Worm (Caenorhabditis elegans) whole organism, late embryonic: ENCODE results near the gene mtss-1.
A peak's percentile ranks its signal among the peaks of the same experiment; 100 is the strongest.

Experiments used
- C08G9.2 ChIP-seq: sonication (generic microtip); optimal IDR thresholded peaks from 2 replicates; lab custom pipeline; 2016; ENCODE audit warnings: mild to moderate bottlenecking, missing genetic modification characterization, moderate library complexity, missing compliant biosample characterization
- C38D4.7 ChIP-seq: fragments of 200-800 bp; sonication (Bioruptor generic); optimal IDR thresholded peaks from 2 replicates; lab custom pipeline; 2018; ENCODE audit warnings: mild to moderate bottlenecking, missing genetic modification characterization, moderate library complexity, missing compliant biosample characterization
- F13H6.1 ChIP-seq: sonication (generic microtip); optimal IDR thresholded peaks from 2 replicates; lab custom pipeline; 2016; ENCODE audit warnings: missing genetic modification characterization, missing compliant biosample characterization
- K02D7.2 ChIP-seq: sonication (generic microtip); optimal IDR thresholded peaks from 2 replicates; lab custom pipeline; 2017; ENCODE audit warnings: mild to moderate bottlenecking, missing genetic modification characterization, missing compliant biosample characterization
- T23F11.4 ChIP-seq: fragments of 200-800 bp; sonication (Bioruptor generic); optimal IDR thresholded peaks from 2 replicates; lab custom pipeline; 2018; ENCODE audit warnings: mild to moderate bottlenecking, missing genetic modification characterization, missing compliant biosample characterization
- Y22D7AL.16 ChIP-seq: sonication (generic microtip); optimal IDR thresholded peaks from 2 replicates; lab custom pipeline; 2016; ENCODE audit warnings: missing genetic modification characterization, missing compliant biosample characterization
- ahr-1 ChIP-seq: sonication (generic microtip); optimal IDR thresholded peaks from 2 replicates; lab custom pipeline; 2016; ENCODE audit warnings: missing genetic modification characterization, missing compliant biosample characterization
- ama-1 ChIP-seq: fragments of 150-350 bp; optimal IDR thresholded peaks from 2 replicates; lab custom pipeline; 2014
- ceh-14 ChIP-seq: sonication (generic microtip); optimal IDR thresholded peaks from 2 replicates; lab custom pipeline; 2016; ENCODE audit warnings: missing genotype, missing genetic modification characterization, missing compliant biosample characterization
- ceh-18 ChIP-seq: sonication (generic microtip); optimal IDR thresholded peaks from 2 replicates; lab custom pipeline; 2016; ENCODE audit warnings: missing genetic modification characterization, missing compliant biosample characterization
- ceh-19 ChIP-seq: fragments of 200-800 bp; sonication (Bioruptor generic); optimal IDR thresholded peaks from 2 replicates; lab custom pipeline; 2018; ENCODE audit warnings: mild to moderate bottlenecking, missing genetic modification characterization, missing compliant biosample characterization
- ceh-22 ChIP-seq: sonication (generic microtip); optimal IDR thresholded peaks from 2 replicates; lab custom pipeline; 2017; ENCODE audit warnings: missing biosample characterization, missing genetic modification characterization
- ceh-24 ChIP-seq: sonication (generic microtip); optimal IDR thresholded peaks from 2 replicates; lab custom pipeline; 2016; ENCODE audit warnings: mild to moderate bottlenecking, missing genetic modification characterization, missing compliant biosample characterization
- elt-2 ChIP-seq: sonication (generic microtip); optimal IDR thresholded peaks from 2 replicates; lab custom pipeline; 2016; ENCODE audit warnings: missing genetic modification reagents, missing genetic modification characterization, missing compliant biosample characterization
- elt-4 ChIP-seq: sonication (generic microtip); optimal IDR thresholded peaks from 2 replicates; lab custom pipeline; 2016; ENCODE audit warnings: missing genetic modification characterization, missing compliant biosample characterization
- ets-4 ChIP-seq: sonication (generic microtip); optimal IDR thresholded peaks from 2 replicates; lab custom pipeline; 2016; ENCODE audit warnings: missing genetic modification characterization, missing compliant biosample characterization
- hlh-15 ChIP-seq: sonication (generic microtip); optimal IDR thresholded peaks from 2 replicates; lab custom pipeline; 2016; ENCODE audit warnings: missing genetic modification characterization, missing compliant biosample characterization
- hlh-6 ChIP-seq: sonication (generic microtip); optimal IDR thresholded peaks from 2 replicates; lab custom pipeline; 2016; ENCODE audit warnings: missing genotype, missing genetic modification characterization, missing compliant biosample characterization
- hlh-8 ChIP-seq: sonication (generic microtip); optimal IDR thresholded peaks from 2 replicates; lab custom pipeline; 2016; ENCODE audit warnings: missing genotype, missing genetic modification characterization, missing compliant biosample characterization
- lim-6 ChIP-seq: sonication (generic microtip); optimal IDR thresholded peaks from 2 replicates; lab custom pipeline; 2016; ENCODE audit warnings: missing genetic modification characterization, missing compliant biosample characterization
- lin-11 ChIP-seq: fragments of 200-800 bp; sonication (Bioruptor generic); optimal IDR thresholded peaks from 2 replicates; lab custom pipeline; 2018; ENCODE audit warnings: mild to moderate bottlenecking, missing genetic modification characterization, missing compliant biosample characterization
- madf-2 ChIP-seq: sonication (generic microtip); optimal IDR thresholded peaks from 2 replicates; lab custom pipeline; 2017; ENCODE audit warnings: missing genetic modification characterization, missing compliant biosample characterization
- nhr-11 ChIP-seq: fragments of 150-350 bp; optimal IDR thresholded peaks from 2 replicates; lab custom pipeline; 2014; ENCODE audit warnings: missing biosample characterization, missing genetic modification characterization
- pat-9 ChIP-seq: fragments of 200-800 bp; sonication (Bioruptor generic); optimal IDR thresholded peaks from 2 replicates; lab custom pipeline; 2018; ENCODE audit warnings: mild to moderate bottlenecking, missing genetic modification characterization, moderate library complexity, missing compliant biosample characterization
- pax-1 ChIP-seq: fragments of 150-350 bp; optimal IDR thresholded peaks from 2 replicates; lab custom pipeline; 2014; ENCODE audit warnings: missing biosample characterization, missing genetic modification characterization
- pha-2 ChIP-seq: sonication (generic microtip); optimal IDR thresholded peaks from 2 replicates; lab custom pipeline; 2017; ENCODE audit warnings: mild to moderate bottlenecking, missing genetic modification characterization, missing compliant biosample characterization
- pha-4 ChIP-seq: fragments of 150-350 bp; optimal IDR thresholded peaks from 2 replicates; lab custom pipeline; 2018; ENCODE audit warnings: missing biosample characterization, missing genetic modification reagents, missing genetic modification characterization
- pqm-1 ChIP-seq: sonication (generic microtip); optimal IDR thresholded peaks from 2 replicates; lab custom pipeline; 2016; ENCODE audit warnings: missing genetic modification characterization, missing compliant biosample characterization
- pros-1 ChIP-seq: fragments of 150-350 bp; optimal IDR thresholded peaks from 2 replicates; lab custom pipeline; 2014; ENCODE audit warnings: missing biosample characterization, missing genetic modification reagents, missing genetic modification characterization
- ref-2 ChIP-seq: sonication (generic microtip); optimal IDR thresholded peaks from 2 replicates; lab custom pipeline; 2016; ENCODE audit warnings: missing genetic modification characterization, missing compliant biosample characterization
- sdc-2 ChIP-seq: sonication (generic microtip); optimal IDR thresholded peaks from 2 replicates; lab custom pipeline; 2016; ENCODE audit warnings: missing genotype, missing genetic modification characterization, missing compliant biosample characterization
- sox-2 ChIP-seq: fragments of 200-800 bp; sonication (Bioruptor generic); IDR thresholded peaks from 2 replicates; pipeline ENCODE4 v1.3.6; 2022; ENCODE audit warnings: missing genetic modification reagents, missing genetic modification characterization, missing compliant biosample characterization
- sox-4 ChIP-seq: sonication (generic microtip); optimal IDR thresholded peaks from 2 replicates; lab custom pipeline; 2017; ENCODE audit warnings: mild to moderate bottlenecking, missing genetic modification characterization, inconsistent platforms, missing compliant biosample characterization
- syd-9 ChIP-seq: sonication (generic microtip); optimal IDR thresholded peaks from 2 replicates; lab custom pipeline; 2016; ENCODE audit warnings: mild to moderate bottlenecking, missing genetic modification characterization, moderate library complexity, missing compliant biosample characterization
- tbx-2 ChIP-seq: sonication (generic microtip); optimal IDR thresholded peaks from 2 replicates; lab custom pipeline; 2016; ENCODE audit warnings: missing genetic modification characterization, missing compliant biosample characterization
- tbx-7 ChIP-seq: sonication (generic microtip); optimal IDR thresholded peaks from 2 replicates; lab custom pipeline; 2016; ENCODE audit warnings: missing genotype, missing genetic modification characterization, missing compliant biosample characterization
- ttx-3 ChIP-seq: sonication (generic microtip); optimal IDR thresholded peaks from 2 replicates; lab custom pipeline; 2016; ENCODE audit warnings: missing genetic modification reagents, missing genetic modification characterization, missing compliant biosample characterization
- unc-3 ChIP-seq, 2 experiments: fragments of 200-800 bp in 1 of 2; sonication (Bioruptor generic) in 1 of 2; sonication (generic microtip) in 1 of 2; conservative IDR thresholded peaks in 1 of 2; optimal IDR thresholded peaks in 1 of 2; 2 replicates each; pipeline versions ENCODE4 v1.3.6 to Lab custom; 2016 to 2022; ENCODE audit warnings: missing compliant biosample characterization in 2 of 2, missing genetic modification characterization in 2 of 2, missing genetic modification reagents in 1 of 2
- unc-55 ChIP-seq: sonication (generic microtip); optimal IDR thresholded peaks from 2 replicates; lab custom pipeline; 2017; ENCODE audit warnings: missing biosample characterization, missing genetic modification reagents, missing genetic modification characterization

Gene mtss-1

DNA sequence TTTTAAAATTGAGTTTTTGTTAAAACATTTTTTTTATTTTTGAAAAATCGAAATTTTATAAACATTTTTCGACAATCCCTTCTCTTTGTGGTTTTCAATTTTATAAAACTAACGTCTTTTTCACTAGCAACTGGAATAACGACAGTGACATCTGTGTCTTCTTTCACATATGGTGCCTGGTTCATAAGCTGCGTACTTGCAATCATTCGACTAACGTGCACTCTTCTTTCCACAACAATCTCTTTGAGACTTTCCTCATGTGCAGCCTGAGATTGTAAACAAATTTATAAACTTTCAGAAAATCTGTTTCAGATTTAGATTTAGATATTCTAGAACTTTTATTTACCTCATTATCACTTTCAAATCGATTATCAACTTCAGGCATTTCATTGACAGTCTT lies 3.1 kb upstream of the mtss-1 start:
- peak; percentile 71 for TF ChIP-seq hlh-8 (tag; lab: Kevin White, UChicago)
- no peak for TF ChIP-seq ets-4 (tag; lab: Kevin White, UChicago)
- TF ChIP-seq, all 69 proteins: peak for 1

DNA sequence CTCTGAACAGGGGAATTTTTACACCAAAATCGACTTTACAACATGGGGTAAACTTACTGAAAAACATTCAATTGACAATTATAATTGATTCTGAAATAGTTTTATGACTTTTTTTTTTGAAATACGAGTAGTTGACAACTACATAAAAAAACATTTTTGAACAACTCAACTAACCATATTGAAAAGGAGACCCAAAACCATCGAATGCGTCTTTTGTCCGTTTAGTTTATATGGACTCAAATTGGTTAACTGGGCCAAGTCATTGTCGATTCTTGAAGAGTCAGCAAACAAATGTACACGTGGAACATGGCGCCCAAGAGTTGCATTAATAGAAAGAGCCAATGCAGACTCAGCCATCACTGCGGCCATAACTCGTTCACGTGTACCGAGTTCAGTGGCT lies 1.6 kb upstream of the mtss-1 start:
- no peak for TF ChIP-seq ttx-3 (tag; lab: Kevin White, UChicago)
- no peak for TF ChIP-seq ceh-22 (tag; lab: Kevin White, UChicago)
- no peak for TF ChIP-seq unc-55 (GFP tag; lab: Kevin White, UChicago)
- TF ChIP-seq C08G9.2 (tag; lab: Kevin White, UChicago) = no peak
- TF ChIP-seq madf-2 = no peak

DNA sequence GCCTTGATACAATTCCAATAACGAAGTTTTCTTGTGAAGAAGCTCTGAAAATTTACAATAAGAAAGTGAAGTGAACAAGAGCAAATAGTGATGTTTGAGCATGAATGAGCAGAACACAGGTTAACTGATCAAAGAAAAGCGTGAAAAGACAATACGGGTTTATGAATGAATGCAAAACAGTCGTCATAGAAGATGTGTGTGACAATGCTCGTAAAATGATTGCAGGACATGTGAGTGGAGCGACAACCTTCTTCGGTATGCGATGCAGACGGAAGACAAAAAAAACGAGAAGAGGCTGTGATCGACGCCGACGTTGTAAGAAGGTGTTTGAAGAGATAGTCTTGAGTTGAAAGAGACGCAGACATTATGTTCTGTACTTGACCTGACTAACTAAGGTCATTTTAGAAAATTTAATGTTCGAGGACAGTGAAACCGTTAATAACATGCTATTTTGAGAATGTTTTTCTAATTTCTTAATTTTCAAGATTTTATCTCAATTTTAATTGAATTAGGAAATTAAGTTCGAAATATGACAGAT lies 750 bp upstream of the mtss-1 start, which contains the start of gene mig-22:
TSS of gene mig-22 (minus strand) at position 51 of the 538 bp plus-strand sequence.
- TF ChIP-seq ceh-24 (no peak), hlh-15 (tag; lab: Kevin White, UChicago) (no peak), ahr-1 (tag; lab: Kevin White, UChicago) (no peak), elt-2 (no peak), ref-2 (no peak), madf-2 (no peak), pqm-1 (tag; lab: Kevin White, UChicago) (no peak), pha-4 (no peak), ama-1 (lab: Kevin White, UChicago) (no peak), F13H6.1 (tag; lab: Kevin White, UChicago) (no peak), T23F11.4 (GFP tag; lab: Kevin White, UChicago) (no peak), sdc-2 (tag; lab: Kevin White, UChicago) (no peak), ceh-14 (tag; lab: Kevin White, UChicago) (no peak)

DNA sequence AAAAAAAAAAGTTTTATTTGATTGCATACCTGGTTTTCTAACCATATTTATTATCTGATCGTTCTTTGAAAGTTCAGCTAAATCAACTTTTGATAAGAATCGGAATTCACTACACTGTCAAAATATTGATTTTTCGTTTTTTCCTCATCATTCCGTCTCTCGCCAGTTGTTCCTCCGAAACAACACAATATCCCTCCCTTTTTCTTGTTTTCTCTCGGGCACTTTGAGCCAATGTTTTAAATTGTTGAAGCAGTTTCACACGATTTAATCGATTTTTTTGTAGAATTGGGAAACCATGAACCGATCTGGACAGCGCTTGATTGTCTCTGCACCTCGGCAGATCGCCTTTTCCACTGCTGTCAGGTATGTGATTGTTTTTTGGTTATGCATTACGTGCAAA lies 1.1 kb downstream of the mtss-1 start, which contains the start of gene K02D10.1:
TSS of gene K02D10.1 (plus strand) at position 284 of the 400 bp plus-strand sequence.
- TF ChIP-seq hlh-6 (tag; lab: Kevin White, UChicago) = no peak
- no peak for TF ChIP-seq unc-3 (GFP tag; conservative IDR thresholded peaks at IDR 0.05; lab: Robert Waterston, UW)
- TF ChIP-seq unc-3 (tag; optimal IDR thresholded peaks at IDR 0.05; lab: Kevin White, UChicago) = no peak
- TF ChIP-seq ceh-18 (tag; lab: Kevin White, UChicago) = no peak
- no peak for TF ChIP-seq elt-4 (tag; lab: Kevin White, UChicago)
- TF ChIP-seq pros-1 (tag; lab: Kevin White, UChicago) = no peak
- no peak for TF ChIP-seq pat-9 (tag; lab: Kevin White, UChicago)
- no peak for TF ChIP-seq ama-1 (lab: Kevin White, UChicago)
- TF ChIP-seq lin-11 (tag; lab: Kevin White, UChicago) = no peak
- no peak for TF ChIP-seq sox-2 (GFP tag; lab: Robert Waterston, UW)
- TF ChIP-seq K02D7.2 (tag; lab: Kevin White, UChicago) = no peak
- no peak for TF ChIP-seq ceh-19 (GFP tag; lab: Kevin White, UChicago)
- TF ChIP-seq lim-6 (tag; lab: Kevin White, UChicago) = no peak
- TF ChIP-seq pha-2 (tag; lab: Kevin White, UChicago) = no peak
- no peak for TF ChIP-seq pha-4
- TF ChIP-seq hlh-8 (tag; lab: Kevin White, UChicago) = no peak
- no peak for TF ChIP-seq pax-1

DNA sequence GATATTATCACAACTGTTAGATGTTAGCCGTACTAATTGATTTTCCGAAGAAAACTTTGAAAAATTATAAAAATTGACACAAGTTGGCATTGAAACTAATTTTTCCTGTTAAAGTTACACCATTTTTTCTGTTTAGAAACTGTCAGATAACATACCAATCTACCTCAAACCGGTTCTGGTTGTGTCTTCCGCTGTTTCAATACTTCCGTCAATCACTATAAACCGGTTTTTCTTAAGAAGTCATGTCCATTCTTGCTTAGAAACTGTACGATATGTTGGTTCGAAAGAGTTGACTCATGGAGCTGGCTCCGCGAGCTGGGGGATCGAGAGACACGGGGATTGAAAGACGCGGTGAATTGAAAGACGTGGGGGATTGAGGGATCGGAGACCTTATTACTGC lies 2.1 kb downstream of the mtss-1 start:
- TF ChIP-seq sox-4 (tag; lab: Kevin White, UChicago) (no peak), syd-9 (tag; lab: Kevin White, UChicago) (no peak), ceh-14 (tag; lab: Kevin White, UChicago) (no peak), Y22D7AL.16 (tag; lab: Kevin White, UChicago) (no peak), tbx-2 (tag; lab: Kevin White, UChicago) (no peak), pha-2 (tag; lab: Kevin White, UChicago) (no peak), tbx-7 (tag; lab: Kevin White, UChicago) (no peak), hlh-6 (tag; lab: Kevin White, UChicago) (no peak), ahr-1 (tag; lab: Kevin White, UChicago) (no peak), nhr-11 (tag; lab: Kevin White, UChicago) (no peak), pha-4 (no peak), pros-1 (tag; lab: Kevin White, UChicago) (no peak), pax-1 (no peak), elt-2 (no peak), C38D4.7 (no peak)
- TF ChIP-seq, all 69 proteins: peak for 0
